Worm (Caenorhabditis elegans) whole organism, young adult: ENCODE results near the gene hoe-1.

ENCODE experiments used
- F33H1.4 ChIP-seq: fragments of 200-800 bp; sonication (Bioruptor generic); IDR thresholded peaks from 2 replicates; pipeline ENCODE4 v1.3.6; 2022; ENCODE audit warnings: missing genetic modification reagents, missing genetic modification characterization, missing compliant biosample characterization
- F52B5.7 ChIP-seq: sonication (generic microtip); optimal IDR thresholded peaks from 2 replicates; lab custom pipeline; 2016; ENCODE audit warnings: mild to moderate bottlenecking, missing genetic modification characterization, missing compliant biosample characterization
- ZK185.1 ChIP-seq: sonication (generic microtip); optimal IDR thresholded peaks from 2 replicates; lab custom pipeline; 2016; ENCODE audit warnings: mild to moderate bottlenecking, missing genetic modification characterization, missing compliant biosample characterization; ENCODE audit not compliant: poor library complexity, severe bottlenecking
- ceh-58 ChIP-seq: fragments of 200-800 bp; sonication (Bioruptor generic); IDR thresholded peaks from 2 replicates; pipeline ENCODE4 v1.3.6; 2022; ENCODE audit warnings: missing genetic modification characterization, missing compliant biosample characterization
- efl-1 ChIP-seq: fragments of 150-350 bp; optimal IDR thresholded peaks from 2 replicates; lab custom pipeline; 2014; ENCODE audit warnings: missing biosample characterization, missing genetic modification reagents, missing genetic modification characterization
- ets-4 ChIP-seq: fragments of 200-800 bp; sonication (Bioruptor generic); optimal IDR thresholded peaks from 2 replicates; lab custom pipeline; 2018; ENCODE audit warnings: mild to moderate bottlenecking, missing genetic modification characterization, missing compliant biosample characterization
- him-1 ChIP-seq: sonication (generic microtip); optimal IDR thresholded peaks from 2 replicates; lab custom pipeline; 2016; ENCODE audit warnings: missing genotype, missing genetic modification reagents, missing genetic modification characterization, missing compliant biosample characterization
- mes-4 ChIP-seq: sonication (generic microtip); optimal IDR thresholded peaks from 2 replicates; lab custom pipeline; 2016; ENCODE audit warnings: missing genotype, missing genetic modification characterization, missing compliant biosample characterization
- nhr-90 ChIP-seq: sonication (generic microtip); optimal IDR thresholded peaks from 2 replicates; lab custom pipeline; 2016; ENCODE audit warnings: missing genotype, mild to moderate bottlenecking, missing genetic modification characterization, missing compliant biosample characterization
- pha-4 ChIP-seq: fragments of 150-350 bp; sonication (generic microtip); optimal IDR thresholded peaks from 2 replicates; lab custom pipeline; 2014; ENCODE audit warnings: missing biosample characterization, missing genetic modification reagents, missing genetic modification characterization
- unc-130 ChIP-seq: sonication (generic microtip); optimal IDR thresholded peaks from 2 replicates; lab custom pipeline; 2016; ENCODE audit warnings: missing genetic modification reagents, missing genetic modification characterization, missing compliant biosample characterization

DNA sequence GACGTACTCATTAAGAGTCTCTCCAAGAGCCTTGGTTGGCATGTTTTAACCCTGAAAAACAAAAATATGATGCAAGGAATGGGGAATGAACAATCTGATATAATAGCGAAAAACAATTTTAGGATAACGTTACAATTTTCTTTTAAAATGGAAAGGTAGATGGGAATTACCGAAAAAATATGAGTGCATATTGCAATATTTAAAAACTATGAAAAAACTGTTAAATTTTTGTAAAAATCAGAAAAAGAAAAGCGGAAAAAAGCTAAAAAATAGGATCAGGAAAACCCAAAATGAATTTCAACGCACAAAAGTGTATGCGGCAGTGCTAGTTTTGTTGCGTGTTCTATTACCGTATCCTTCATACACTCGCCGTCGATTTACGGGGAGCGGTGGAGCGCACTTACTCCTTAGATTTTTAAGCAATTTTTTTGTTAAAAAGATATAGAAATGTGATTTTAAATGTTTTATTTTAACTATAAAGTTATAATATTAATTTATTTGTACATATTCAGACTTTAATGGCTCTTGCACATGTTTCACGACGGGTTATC is 5.7 kb upstream of the hoe-1 start, which contains the start of the genes rpl-20 and Y17G9B.5:
- TF ChIP-seq ets-4 = peak; percentile 96
- TF ChIP-seq him-1 (tag; lab: Kevin White, UChicago) = peak; percentile 96
- TF ChIP-seq ZK185.1 = peak; percentile 99
- TF ChIP-seq nhr-90 (tag; lab: Kevin White, UChicago) = peak; percentile 93
- peak; percentile 94 for TF ChIP-seq F52B5.7 (tag; lab: Kevin White, UChicago)
- TF ChIP-seq ceh-58 = 0 out of 2 replicates have a peak, but pooled peaks have one; percentile 54
- TF ChIP-seq unc-130 (GFP tag; lab: Kevin White, UChicago) = peak; percentile 98
- peak; percentile 100 for TF ChIP-seq pha-4 (tag; lab: Kevin White, UChicago)
- TF ChIP-seq mes-4 (tag; lab: Kevin White, UChicago) = peak; percentile 88
- TF ChIP-seq F33H1.4 (GFP tag; lab: Robert Waterston, UW) = peak; percentile 98
- peak; percentile 93 for TF ChIP-seq efl-1 (GFP tag; lab: Kevin White, UChicago)
